Fruit fly (Drosophila melanogaster): Measurements from ENCODE around the gene CG5938.

The CG5938 gene

DNA sequence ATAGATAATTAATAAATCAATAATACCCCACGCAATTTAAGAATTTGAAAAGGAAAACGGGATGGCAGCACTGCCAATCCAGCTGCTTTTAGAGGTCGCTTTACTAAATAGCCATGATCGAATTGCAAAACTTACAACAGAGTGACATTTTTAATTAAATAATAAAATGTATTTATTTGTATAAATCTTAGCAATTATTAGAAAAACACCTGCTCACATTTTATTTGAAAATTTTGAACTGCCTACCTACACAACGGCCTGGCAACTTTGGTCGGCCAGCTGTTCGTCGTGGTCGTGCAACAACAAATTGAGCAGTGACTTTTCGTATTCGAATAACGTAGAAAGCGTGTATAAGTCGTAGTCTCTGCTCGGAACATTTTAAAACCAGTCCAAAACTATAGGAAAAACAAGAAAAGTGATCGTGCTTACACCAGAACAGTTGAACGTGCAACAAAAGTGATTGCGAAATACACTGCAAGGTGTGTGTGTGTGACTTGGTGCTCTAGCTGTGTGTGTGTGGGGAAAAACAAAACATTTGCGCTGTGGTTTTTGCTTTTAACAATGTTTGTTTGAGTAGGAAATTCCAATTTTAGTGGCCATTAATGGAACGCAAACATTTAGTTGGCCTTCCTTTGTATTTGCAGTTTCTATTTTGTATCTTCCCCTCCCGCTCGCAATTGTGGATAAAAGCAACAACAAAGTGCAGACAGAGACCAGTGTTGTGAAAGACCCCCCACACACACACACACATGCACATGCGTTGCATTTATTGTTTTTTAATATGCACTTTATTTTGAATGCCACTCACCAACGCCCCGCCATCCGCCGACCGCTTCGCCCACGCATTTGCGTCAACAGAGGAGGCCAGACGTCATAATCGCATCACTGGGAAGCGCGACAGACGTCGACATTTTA is at the start of gene CG5938:
TSS of gene CG5938 (plus strand) at position 262 of the 915 bp plus-strand sequence.
- peak; percentile 1 for TF ChIP-seq CG17801 (GFP tag; optimal IDR thresholded peaks at IDR 0.05; ENCODE audit: partially characterized antibody)

DNA sequence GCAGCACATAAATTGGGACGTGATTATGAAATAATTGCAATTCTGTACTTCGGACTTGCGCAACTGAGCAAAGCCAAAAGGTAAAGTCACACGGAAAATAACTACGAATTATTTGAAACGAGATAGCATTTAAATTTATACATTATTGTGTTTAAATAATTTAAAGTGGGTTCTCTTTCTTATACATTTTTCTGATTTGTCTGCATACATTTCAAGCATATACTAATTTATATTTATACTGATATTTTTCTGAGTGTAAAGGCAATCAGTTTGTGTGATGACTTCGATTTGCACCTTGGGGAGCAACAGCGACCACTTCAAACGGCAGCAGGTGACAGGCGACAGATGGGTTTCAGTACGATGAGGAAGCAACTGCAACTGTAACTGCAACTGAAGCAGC is 49.1 kb upstream of the CG5938 start:
- TF ChIP-seq CG17801 (GFP tag; optimal IDR thresholded peaks at IDR 0.05; ENCODE audit: partially characterized antibody): no peak

DNA sequence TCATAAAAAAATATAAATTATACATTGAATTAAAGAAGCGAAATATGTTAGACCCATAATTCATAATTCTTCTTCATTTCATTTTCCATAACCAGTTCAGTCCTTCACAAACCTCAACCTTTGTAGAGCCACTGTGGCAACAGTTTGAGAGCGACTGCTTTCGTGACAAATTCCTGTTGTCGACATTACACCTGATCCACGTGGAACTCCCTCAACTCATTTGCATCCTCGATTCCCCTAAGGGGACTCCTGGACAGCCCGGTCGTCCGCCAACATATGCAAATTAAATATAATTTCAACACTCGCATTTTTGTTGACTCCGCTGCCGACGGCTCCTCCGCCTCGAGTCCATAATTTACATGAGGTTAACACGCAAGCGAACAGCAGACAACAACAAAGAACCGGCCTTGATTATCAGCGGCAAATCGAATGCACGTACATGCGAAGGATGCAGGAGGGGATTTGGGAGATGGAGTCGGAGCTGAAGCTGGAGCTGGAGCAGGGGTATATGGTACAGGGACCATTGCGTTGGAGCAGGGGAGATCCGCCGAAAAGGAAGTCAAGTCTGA is 48.4 kb upstream of the CG5938 start:
- no peak for TF ChIP-seq CG17801 (GFP tag; optimal IDR thresholded peaks at IDR 0.05; ENCODE audit: partially characterized antibody)

DNA sequence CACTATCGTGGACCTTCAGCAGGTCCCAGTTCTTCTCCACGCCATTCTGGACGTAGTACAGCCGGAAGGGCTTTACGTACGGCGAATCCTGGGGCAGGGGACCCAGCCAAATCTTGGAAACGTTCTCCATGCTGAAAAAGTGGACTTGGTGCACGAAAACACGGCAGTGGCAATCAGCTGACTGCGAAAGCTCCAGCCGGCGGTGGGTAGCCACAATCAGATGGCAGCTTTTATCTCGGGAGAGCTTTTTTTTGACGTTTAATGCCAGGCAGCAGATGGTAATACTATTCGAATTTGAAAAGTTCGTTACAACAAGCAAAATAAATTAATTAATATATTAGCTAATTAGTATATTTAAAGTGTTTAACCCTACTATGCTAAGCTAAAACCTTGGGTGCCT is 46.3 kb upstream of the CG5938 start, which contains the start of gene CG42813:
TSS of gene CG42813 (minus strand) at position 220 of the 400 bp plus-strand sequence.
- TF ChIP-seq CG17801 (GFP tag; optimal IDR thresholded peaks at IDR 0.05; ENCODE audit: partially characterized antibody): no peak

DNA sequence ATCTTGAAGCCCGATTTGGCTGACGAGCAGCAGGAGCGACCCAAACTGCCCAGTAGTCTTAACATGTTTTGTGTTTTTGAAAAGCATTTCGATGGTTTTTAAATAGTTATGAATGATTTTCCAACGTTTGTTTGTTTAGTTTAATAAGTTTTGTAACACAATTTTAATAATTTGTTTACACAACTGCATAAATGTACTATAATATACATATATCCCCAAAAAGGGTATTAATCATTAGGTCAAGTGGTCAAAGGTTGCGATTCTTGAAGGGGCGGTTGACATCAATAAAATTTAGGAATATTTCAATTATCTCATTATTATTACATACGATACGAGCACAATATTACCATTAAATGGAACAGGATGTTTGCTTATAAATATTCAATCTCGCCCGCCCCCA is 45.2 kb upstream of the CG5938 start, which contains the start of gene CG42814:
TSS of gene CG42814 (minus strand) at position 101 of the 400 bp plus-strand sequence.
- TF ChIP-seq CG17801 (GFP tag; optimal IDR thresholded peaks at IDR 0.05; ENCODE audit: partially characterized antibody): no peak

DNA sequence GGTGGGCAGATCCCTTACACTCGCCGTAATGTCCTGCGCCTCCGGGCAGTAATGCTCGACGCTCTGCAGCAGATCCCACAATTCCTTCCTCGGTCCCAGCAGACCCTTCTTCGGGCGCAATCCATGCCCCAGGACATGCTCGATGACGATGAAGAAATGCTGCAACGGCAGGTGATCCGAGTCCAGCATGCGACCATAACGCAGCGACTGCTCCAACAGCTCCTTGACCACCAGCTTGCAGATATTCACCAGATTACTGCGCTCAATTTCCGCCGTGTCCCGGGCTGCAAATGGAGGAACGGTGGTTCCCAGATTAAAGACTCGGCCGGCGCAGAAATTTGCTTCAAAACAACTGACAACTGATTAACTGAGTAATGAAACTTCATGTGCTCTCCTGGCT is 41.2 kb upstream of the CG5938 start, which contains the start of gene CG31068:
TSS of gene CG31068 (plus strand) at position 301 of the 400 bp plus-strand sequence.
- TF ChIP-seq CG17801 (GFP tag; optimal IDR thresholded peaks at IDR 0.05; ENCODE audit: partially characterized antibody): no peak

DNA sequence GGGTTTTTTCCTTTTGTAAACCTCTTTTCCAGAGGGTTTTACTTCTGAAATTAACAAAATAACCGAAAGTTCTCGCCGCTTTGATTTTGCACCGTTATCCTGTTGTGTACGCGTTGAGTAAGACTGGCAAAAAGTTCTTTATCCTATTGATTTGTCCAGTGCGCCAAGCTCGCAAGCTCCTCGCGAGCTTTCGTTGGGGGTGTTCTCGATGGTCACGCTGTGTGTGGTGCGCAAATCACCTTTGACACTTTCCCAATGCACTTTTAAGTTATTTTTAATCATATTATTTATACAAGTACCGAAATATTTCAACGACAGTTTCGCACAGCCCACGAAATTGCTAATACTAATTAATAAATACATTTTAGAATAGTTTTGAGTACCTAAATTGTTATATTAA is 36.6 kb upstream of the CG5938 start:
- TF ChIP-seq CG17801 (GFP tag; optimal IDR thresholded peaks at IDR 0.05; ENCODE audit: partially characterized antibody): no peak

DNA sequence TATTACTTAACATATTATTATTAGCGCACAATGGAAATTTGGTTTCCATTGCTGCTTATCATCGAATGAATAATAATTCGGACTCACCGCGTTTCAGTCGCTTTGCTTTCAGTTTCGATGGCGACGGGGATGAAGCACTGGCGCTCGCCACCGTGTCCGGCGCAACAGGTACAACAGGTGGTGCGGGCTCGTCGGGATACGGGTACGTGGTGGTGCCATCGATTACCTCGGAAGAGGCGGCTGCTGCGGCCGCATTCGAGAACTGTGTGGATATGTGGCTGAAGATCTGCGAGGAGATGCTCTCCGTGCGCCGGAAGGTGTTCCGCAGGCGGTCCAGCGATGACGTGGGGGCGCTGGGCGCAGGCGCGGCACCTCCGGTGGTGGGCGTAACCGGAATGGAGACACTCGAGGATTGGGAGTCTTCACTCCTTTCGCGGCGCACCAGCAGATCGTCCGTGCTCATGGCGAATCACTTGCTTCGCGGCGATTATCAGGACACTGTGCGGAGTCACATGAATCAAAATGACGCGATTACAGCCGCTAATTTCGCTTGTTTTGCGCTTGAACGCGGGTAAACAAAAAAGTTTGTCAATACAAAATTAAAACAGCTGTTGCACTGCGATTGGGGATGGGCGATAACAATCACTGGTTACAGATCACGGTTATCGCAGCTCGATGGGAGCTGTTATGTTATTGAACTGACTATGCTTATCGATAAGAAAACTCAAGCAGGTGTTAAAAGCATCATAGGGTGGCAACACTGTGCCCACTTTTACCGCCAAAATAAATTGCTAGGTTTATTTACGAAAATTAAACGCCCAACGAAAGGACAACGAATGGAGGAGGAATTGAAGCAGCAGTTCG is 35.9 kb upstream of the CG5938 start, which contains the start of the genes CG31064 and PolA2:
TSS of gene CG31064 (minus strand) at position 648 of the 864 bp plus-strand sequence.
TSS of gene PolA2 (plus strand) at position 726 of the 864 bp plus-strand sequence.
- TF ChIP-seq CG17801 (GFP tag; optimal IDR thresholded peaks at IDR 0.05; ENCODE audit: partially characterized antibody): peak; percentile 5

DNA sequence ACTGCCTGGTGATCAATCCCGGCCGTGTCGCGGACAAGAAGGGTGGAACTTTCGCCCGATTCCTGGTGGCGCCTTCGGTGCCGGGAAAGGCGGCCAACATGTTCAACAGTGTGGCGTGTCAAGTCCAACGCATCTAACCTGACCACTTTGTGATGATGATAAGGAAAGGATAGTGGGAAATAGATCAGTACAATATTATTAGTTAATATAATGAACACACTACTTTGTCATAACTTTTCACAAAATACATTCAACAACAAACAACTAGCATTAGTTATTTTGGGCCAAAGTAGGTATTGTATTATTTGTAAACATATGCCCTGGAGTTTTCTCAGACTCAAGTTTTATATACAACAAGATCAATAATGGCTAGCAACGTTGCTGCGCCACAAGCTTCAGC is 33.6 kb upstream of the CG5938 start, which contains the start of gene CG17991:
TSS of gene CG17991 (plus strand) at position 301 of the 400 bp plus-strand sequence.
- TF ChIP-seq CG17801 (GFP tag; optimal IDR thresholded peaks at IDR 0.05; ENCODE audit: partially characterized antibody): no peak

DNA sequence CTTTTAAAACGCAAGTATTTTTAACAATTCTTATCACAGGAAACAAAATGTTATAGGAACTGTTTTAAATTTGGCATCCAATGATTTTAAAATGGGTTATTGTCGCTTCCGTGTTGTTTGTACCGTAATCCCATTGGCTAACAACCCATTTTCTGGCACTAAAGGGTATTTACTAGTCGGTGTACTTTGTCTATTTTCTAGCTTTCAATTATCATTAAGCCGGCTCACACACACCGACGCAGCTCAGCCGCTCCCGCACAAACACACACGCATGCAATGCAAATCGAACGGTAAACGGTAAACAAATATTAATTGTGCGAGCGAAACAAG is 30.2 kb upstream of the CG5938 start:
- no peak for TF ChIP-seq CG17801 (GFP tag; optimal IDR thresholded peaks at IDR 0.05; ENCODE audit: partially characterized antibody)

DNA sequence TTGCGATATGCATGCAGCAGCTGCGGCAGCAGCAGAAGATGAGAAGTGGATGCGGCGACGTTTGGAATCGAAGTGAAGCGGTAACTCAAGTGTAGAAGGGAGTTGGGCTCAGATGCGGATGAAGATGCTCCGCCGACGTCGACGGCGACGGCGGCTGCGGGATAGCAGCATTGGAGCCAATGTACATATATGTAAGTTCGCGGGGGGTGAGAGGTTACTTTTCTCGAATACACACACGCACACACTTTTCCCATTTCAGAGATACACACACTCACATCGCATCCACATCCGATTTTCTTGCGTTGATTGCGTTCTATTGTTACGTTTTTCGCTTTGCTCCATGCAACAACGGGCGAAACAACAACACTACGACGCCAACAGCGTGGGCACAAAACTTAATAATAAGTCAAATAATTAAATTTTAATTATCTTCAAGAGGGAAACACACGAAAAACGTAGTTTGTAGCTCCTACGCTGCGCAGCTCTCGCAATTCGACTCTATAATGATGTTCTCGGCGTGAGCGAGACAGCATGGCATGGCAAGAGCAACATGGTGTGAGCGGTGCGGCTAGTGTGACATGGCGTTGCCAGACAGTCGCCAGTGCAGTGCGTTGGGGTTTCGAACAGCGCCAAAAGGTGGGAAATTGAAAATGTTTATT is 29.7 kb upstream of the CG5938 start, which contains the start of gene CG18766:
TSS of gene CG18766 (minus strand) at position 508 of the 659 bp plus-strand sequence.
- TF ChIP-seq CG17801 (GFP tag; optimal IDR thresholded peaks at IDR 0.05; ENCODE audit: partially characterized antibody): no peak

DNA sequence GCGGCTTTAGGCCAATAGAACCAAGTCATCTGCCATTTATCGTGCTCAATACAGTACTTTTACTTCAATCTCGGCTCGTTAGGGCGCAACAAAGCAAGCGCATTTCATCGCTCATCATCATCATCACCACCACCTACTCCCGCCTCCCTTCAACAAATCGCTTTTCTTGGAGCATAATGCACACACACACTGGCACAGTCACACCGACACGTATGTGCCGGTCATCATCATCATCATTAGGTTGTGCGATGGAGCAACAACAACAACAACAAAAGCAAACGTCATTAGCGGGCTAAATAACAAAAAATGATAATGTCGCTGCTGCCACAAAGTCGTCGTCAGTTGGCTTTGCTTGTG is 29.2 kb upstream of the CG5938 start:
- no peak for TF ChIP-seq CG17801 (GFP tag; optimal IDR thresholded peaks at IDR 0.05; ENCODE audit: partially characterized antibody)

DNA sequence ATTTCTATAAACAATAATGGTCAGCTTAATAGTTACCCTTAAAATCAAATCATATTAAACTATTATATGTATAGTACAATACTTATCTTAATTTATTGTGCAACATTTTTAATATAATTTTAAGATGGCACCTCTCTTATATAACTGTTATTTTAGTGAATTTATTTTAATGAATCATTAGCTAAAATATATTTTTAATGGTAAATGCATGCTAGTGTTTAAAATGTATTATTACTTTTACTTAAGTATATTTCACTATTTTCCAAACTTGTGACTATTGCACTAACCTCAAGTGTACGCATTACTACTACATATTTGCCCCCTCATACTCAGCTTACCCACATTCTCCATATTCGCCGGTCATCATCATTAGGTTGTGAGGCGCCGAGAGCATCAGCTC is 28.3 kb upstream of the CG5938 start:
- peak; percentile 89 for TF ChIP-seq CG17801 (GFP tag; optimal IDR thresholded peaks at IDR 0.05; ENCODE audit: partially characterized antibody)

DNA sequence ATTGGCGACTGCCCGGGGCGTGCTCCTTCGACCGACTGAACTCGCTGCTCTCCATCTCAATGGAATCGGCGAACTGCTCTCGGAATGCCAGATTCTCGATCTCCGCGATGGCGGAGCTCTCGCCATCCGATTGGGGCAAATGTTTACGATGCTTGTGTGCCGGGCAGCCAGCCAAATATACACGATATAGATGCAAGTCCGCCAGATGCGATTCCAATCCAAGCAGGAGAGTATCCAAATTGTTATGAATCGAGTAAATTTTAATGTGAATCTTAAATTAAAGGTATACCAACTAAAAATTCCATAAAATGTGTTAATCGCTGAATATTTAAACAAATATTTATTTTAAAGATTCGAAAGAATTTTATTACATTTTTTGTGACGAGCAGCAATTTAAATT is 26.7 kb upstream of the CG5938 start, which contains the start of gene CG5984:
TSS of gene CG5984 (minus strand) at position 101 of the 400 bp plus-strand sequence.
- no peak for TF ChIP-seq CG17801 (GFP tag; optimal IDR thresholded peaks at IDR 0.05; ENCODE audit: partially characterized antibody)

Data from ovary, adult (tissue).